Worm (Caenorhabditis elegans): ENCODE data around the gene Y66A7A.4.

DNA sequence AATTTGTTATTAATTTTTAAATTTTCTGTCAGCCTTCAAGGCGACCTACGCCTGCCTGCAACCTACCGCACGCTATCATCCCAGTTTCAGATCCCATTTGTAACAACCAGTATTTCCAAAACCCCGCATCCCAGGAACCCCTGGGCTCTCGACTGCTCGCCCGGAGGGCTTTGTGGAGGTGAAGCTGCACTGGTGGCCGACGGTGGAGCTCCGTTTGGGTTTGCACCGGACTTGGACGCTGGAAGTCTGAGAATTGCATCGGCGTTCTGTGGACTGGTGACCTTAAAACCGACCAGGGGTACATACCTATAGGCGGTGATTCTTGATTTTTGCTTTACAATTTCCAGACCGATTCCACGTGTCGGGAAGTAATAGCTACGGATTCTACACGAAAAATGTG lies 39.0 kb downstream of the Y66A7A.4 start:
- TF ChIP-seq ztf-11 (tag; optimal IDR thresholded peaks at IDR 0.05) (no peak), ama-1 (optimal IDR thresholded peaks at IDR 0.05) (no peak), ZK546.5 (tag; optimal IDR thresholded peaks at IDR 0.05) (no peak), aly-2 (tag; optimal IDR thresholded peaks at IDR 0.05) (no peak)
